Worm (Caenorhabditis elegans): ENCODE measurements around the gene F41B4.3.

Gene F41B4.3

ce11 chrX:6804857-6805256 lies 31.1 kb downstream of the F41B4.3 start (continued):
- TF ChIP-seq ztf-6 (GFP tag; IDR thresholded peaks at IDR 0.05) (no peak), lin-35 (GFP tag; optimal IDR thresholded peaks at IDR 0.05) (peak in 1 of 3 experiments; percentile 78)

DNA sequence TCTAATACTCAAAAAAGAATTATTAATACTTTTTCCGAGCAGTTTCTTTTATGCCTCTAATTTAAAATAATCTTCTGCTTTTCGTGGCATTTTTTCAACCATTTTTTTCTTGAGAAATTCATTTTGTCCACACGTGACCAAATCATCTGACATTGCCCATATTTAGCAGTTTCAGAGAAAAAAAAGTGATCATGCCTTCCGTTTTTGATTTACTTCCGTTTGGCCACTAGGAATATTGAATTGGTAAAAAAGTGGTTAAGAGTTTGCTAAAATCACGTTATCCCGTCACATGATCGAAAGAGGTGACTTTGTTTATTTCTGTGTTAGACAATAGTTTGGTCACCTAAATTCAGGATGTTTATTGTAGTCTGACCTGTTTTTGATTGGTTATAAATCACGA lies 31.5 kb downstream of the F41B4.3 start:
- TF ChIP-seq C06A6.2 (GFP tag; conservative IDR thresholded peaks at IDR 0.05) (peak; percentile 44; the same call in 1 of the 2 replicates), aptf-3 (GFP tag; IDR thresholded peaks at IDR 0.05) (no peak)

ce11 chrX:6801546-6801945 lies 34.4 kb downstream of the F41B4.3 start:
- TF ChIP-seq ceh-91 (GFP tag; IDR thresholded peaks at IDR 0.05) (no peak), lsy-27 (tag; optimal IDR thresholded peaks at IDR 0.05; ENCODE audit: borderline replicate concordance, insufficient read depth) (no peak), B0019.2 (GFP tag; conservative IDR thresholded peaks at IDR 0.05) (no peak), mxl-1 (tag; optimal IDR thresholded peaks at IDR 0.05) (no peak), K12H6.12 (tag; optimal IDR thresholded peaks at IDR 0.05) (no peak), let-607 (tag; optimal IDR thresholded peaks at IDR 0.05) (no peak), B0336.3 (GFP tag; IDR thresholded peaks at IDR 0.05) (no peak), madf-6 (GFP tag; IDR thresholded peaks at IDR 0.05) (no peak), ama-1 (optimal IDR thresholded peaks at IDR 0.05) (no peak), ama-1 (GFP tag; optimal IDR thresholded peaks at IDR 0.05) (no peak), rpc-1 (optimal IDR thresholded peaks at IDR 0.05) (no peak), rpc-1 (tag; optimal IDR thresholded peaks at IDR 0.05) (no peak), dpl-1 (GFP tag; optimal IDR thresholded peaks at IDR 0.05) (no peak), zfh-2 (GFP tag; conservative IDR thresholded peaks at IDR 0.05) (no peak), nfya-2 (GFP tag; IDR thresholded peaks at IDR 0.05) (no peak), lsl-1 (GFP tag; optimal IDR thresholded peaks at IDR 0.05) (no peak), zim-3 (tag; optimal IDR thresholded peaks at IDR 0.05) (no peak), K11D2.4 (GFP tag; IDR thresholded peaks at IDR 0.05) (no peak), F55B11.4 (tag; optimal IDR thresholded peaks at IDR 0.05; ENCODE audit: borderline replicate concordance, insufficient read depth) (no peak), akir-1 (GFP tag; optimal IDR thresholded peaks at IDR 0.05) (no peak), hsf-1 (GFP tag; IDR thresholded peaks at IDR 0.05) (no peak)

DNA sequence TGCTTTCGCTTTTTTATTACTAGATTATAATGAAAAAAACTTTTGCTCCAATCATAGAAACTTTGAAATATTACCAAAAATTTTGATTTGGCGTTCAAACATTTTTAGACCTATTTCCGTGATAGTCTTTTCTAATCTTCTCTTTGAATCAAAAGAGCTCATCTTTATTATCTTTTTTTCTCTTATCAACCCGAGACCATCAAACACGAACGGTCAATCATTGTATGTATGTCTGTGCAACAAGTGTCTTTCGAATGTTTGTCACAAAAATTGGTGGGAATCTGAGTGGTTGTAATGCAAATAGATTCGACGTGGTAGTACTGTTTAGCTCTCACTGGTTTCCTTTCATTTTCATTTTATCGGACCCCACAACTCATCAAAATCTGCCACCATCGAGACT lies 36.1 kb downstream of the F41B4.3 start, which contains the start of gene M03A8.3:
M03A8.3 (plus strand) TSS at position 278 of the 400 bp plus-strand sequence.
- TF ChIP-seq ceh-79 (tag; optimal IDR thresholded peaks at IDR 0.05) (no peak), nhr-80 (tag; optimal IDR thresholded peaks at IDR 0.05) (peak; percentile 46)

DNA sequence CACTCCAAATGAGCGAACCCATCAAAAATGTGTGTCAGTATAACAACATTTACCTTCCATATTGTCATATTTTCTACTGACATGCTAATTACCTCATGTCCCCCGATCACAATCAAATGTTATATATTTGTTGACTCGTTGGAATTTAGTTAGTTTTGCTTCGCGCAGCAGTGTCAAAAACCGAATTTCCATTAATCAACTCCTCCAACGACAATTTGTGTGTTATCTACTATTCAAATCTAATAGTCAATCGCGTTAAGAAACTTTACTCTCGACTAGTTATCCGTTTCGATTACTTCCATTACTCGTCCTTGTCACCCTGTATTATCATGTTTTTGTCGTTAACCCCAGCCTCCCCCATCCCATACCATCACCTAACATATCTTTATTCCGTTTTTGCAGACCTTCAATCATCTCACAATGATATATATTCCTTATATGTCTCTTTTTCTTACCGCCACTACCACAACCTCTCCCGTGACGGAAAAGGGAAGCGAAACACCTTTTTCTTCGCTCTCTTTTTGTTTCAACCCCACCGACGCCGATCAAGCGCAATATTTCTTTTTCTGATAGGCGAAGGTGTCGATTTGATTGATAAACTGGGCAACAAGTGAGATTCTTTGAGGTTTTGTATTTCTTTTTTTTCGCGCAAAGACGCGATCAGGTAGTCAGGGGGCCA lies 39.9 kb downstream of the F41B4.3 start:
- peak; percentile 28 for TF ChIP-seq nhr-80 (tag; optimal IDR thresholded peaks at IDR 0.05)
- TF ChIP-seq egrh-3 (GFP tag; IDR thresholded peaks at IDR 0.05), result no peak
- TF ChIP-seq cebp-1 (GFP tag; IDR thresholded peaks at IDR 0.05), result no peak
- TF ChIP-seq cebp-1 (tag; optimal IDR thresholded peaks at IDR 0.05), result peak; percentile 48
- no peak for TF ChIP-seq let-526 (GFP tag; IDR thresholded peaks at IDR 0.05)

Measured in whole organism, young adult.